Worm (Caenorhabditis elegans): ENCODE measurements around the gene nhr-239.

- TF ChIP-seq dao-5 (tag; optimal IDR thresholded peaks at IDR 0.05), result no peak
- no peak for TF ChIP-seq him-1 (tag; optimal IDR thresholded peaks at IDR 0.05)
- no peak for TF ChIP-seq W03F9.2 (tag; optimal IDR thresholded peaks at IDR 0.05)
Measured at ce11 chrIII:2530313-2530712, 31.2 kb upstream of the nhr-239 start, which contains the start of gene cone-1.
